Fruit fly (Drosophila melanogaster): ENCODE results near the gene Ir68a.

The Ir68a gene

dm6 chr3L:11205608-11206336, 30.2 kb downstream of the Ir68a start, which contains the start of gene Plod (continued):
- peak; percentile 65 for TF ChIP-seq CG7839 (tag; optimal IDR thresholded peaks at IDR 0.05)
- TF ChIP-seq ftz-f1 (GFP tag; optimal IDR thresholded peaks at IDR 0.05) = no peak
- peak; percentile 51 for TF ChIP-seq her (GFP tag; optimal IDR thresholded peaks at IDR 0.05)
- TF ChIP-seq Hr39 (optimal IDR thresholded peaks at IDR 0.05) = no peak
- peak; percentile 94 for TF ChIP-seq CG7357 (GFP tag; IDR thresholded peaks at IDR 0.05)
- TF ChIP-seq E2f2 (GFP tag; IDR thresholded peaks at IDR 0.05) = 0 out of 2 replicates have a peak, but pooled peaks have one; percentile 39
- peak; percentile 50; the same call in 1 of the 3 replicates for TF ChIP-seq B-H1 (GFP tag; IDR thresholded peaks at IDR 0.05)
- peak; percentile 68; the same call in 1 of the 2 replicates for TF ChIP-seq CG32532 (GFP tag; IDR thresholded peaks at IDR 0.05)
- no peak for TF ChIP-seq Doc3 (GFP tag; IDR thresholded peaks at IDR 0.05; ENCODE audit: partially characterized antibody)
- TF ChIP-seq Hr51 (GFP tag; optimal IDR thresholded peaks at IDR 0.05) = peak; percentile 29 to 67
- TF ChIP-seq gce (GFP tag; IDR thresholded peaks at IDR 0.05) = no peak
- no peak for TF ChIP-seq Rx (GFP tag; IDR thresholded peaks at IDR 0.05)
- no peak for TF ChIP-seq Hr78 (GFP tag; optimal IDR thresholded peaks at IDR 0.05)
- peak; percentile 38 for TF ChIP-seq wek (GFP tag; optimal IDR thresholded peaks at IDR 0.05)
- TF ChIP-seq Dp (GFP tag; optimal IDR thresholded peaks at IDR 0.05) = peak; percentile 34
- TF ChIP-seq al (GFP tag; IDR thresholded peaks at IDR 0.05) = no peak
- TF ChIP-seq CG11723 (GFP tag; optimal IDR thresholded peaks at IDR 0.05) = no peak
- TF ChIP-seq TFAM (GFP tag; optimal IDR thresholded peaks at IDR 0.05) = no peak
- no peak for TF ChIP-seq Max (GFP tag; optimal IDR thresholded peaks at IDR 0.05)
- TF ChIP-seq Sry-β (GFP tag; optimal IDR thresholded peaks at IDR 0.05) = no peak
- no peak for TF ChIP-seq crc (GFP tag; optimal IDR thresholded peaks at IDR 0.05)
- TF ChIP-seq lbe (GFP tag; optimal IDR thresholded peaks at IDR 0.05) = no peak
- peak; percentile 56 for TF ChIP-seq vfl (GFP tag; optimal IDR thresholded peaks at IDR 0.05)
- peak; percentile 39 for TF ChIP-seq Ssrp (tag; optimal IDR thresholded peaks at IDR 0.05)
- TF ChIP-seq CoRest (tag; optimal IDR thresholded peaks at IDR 0.05) = peak; percentile 69
- TF ChIP-seq wdn (GFP tag; IDR thresholded peaks at IDR 0.05) = no peak
- TF ChIP-seq CG8944 (GFP tag; optimal IDR thresholded peaks at IDR 0.05) = peak; percentile 18

dm6 chr3L:11204852-11205251, 31.2 kb downstream of the Ir68a start:
- TF ChIP-seq grau (tag; optimal IDR thresholded peaks at IDR 0.05) (peak; percentile 87), chn (GFP tag; optimal IDR thresholded peaks at IDR 0.05) (no peak), CG12942 (GFP tag; optimal IDR thresholded peaks at IDR 0.05) (no peak), slbo (GFP tag; IDR thresholded peaks at IDR 0.05) (peak; percentile 67), pfk (GFP tag; optimal IDR thresholded peaks at IDR 0.05) (no peak), CoRest (tag; optimal IDR thresholded peaks at IDR 0.05) (peak; percentile 20), gce (GFP tag; IDR thresholded peaks at IDR 0.05) (no peak), gro (GFP tag; optimal IDR thresholded peaks at IDR 0.05) (no peak), CG14050 (GFP tag; IDR thresholded peaks at IDR 0.05) (no peak), ssp (GFP tag; IDR thresholded peaks at IDR 0.05) (no peak), Side (GFP tag; optimal IDR thresholded peaks at IDR 0.05) (no peak), CG7839 (tag; optimal IDR thresholded peaks at IDR 0.05) (peak; percentile 25), org-1 (GFP tag; optimal IDR thresholded peaks at IDR 0.05) (no peak), crol (GFP tag; IDR thresholded peaks at IDR 0.05) (no peak), Fer2 (tag; optimal IDR thresholded peaks at IDR 0.05) (no peak), MESR4 (GFP tag; optimal IDR thresholded peaks at IDR 0.05) (no peak), Pdp1 (GFP tag; optimal IDR thresholded peaks at IDR 0.05) (no peak), repo (GFP tag; optimal IDR thresholded peaks at IDR 0.05) (no peak), phol (tag; optimal IDR thresholded peaks at IDR 0.05) (no peak), vvl (GFP tag; IDR thresholded peaks at IDR 0.05) (peak; percentile 44; the same call in 1 of the 2 replicates), CG16813 (GFP tag; IDR thresholded peaks at IDR 0.05; ENCODE audit: partially characterized antibody) (no peak), CG17385 (GFP tag; optimal IDR thresholded peaks at IDR 0.05) (peak; percentile 33), trem (tag; optimal IDR thresholded peaks at IDR 0.05) (no peak), Rx (GFP tag; IDR thresholded peaks at IDR 0.05) (no peak), Taf1 (GFP tag; IDR thresholded peaks at IDR 0.05) (no peak), CG10209 (GFP tag; optimal IDR thresholded peaks at IDR 0.05) (no peak), gcm2 (GFP tag; optimal IDR thresholded peaks at IDR 0.05) (no peak)

Measured in whole organism, embryonic.